Worm (Caenorhabditis elegans): ENCODE results near the gene glc-1.

Gene glc-1

DNA sequence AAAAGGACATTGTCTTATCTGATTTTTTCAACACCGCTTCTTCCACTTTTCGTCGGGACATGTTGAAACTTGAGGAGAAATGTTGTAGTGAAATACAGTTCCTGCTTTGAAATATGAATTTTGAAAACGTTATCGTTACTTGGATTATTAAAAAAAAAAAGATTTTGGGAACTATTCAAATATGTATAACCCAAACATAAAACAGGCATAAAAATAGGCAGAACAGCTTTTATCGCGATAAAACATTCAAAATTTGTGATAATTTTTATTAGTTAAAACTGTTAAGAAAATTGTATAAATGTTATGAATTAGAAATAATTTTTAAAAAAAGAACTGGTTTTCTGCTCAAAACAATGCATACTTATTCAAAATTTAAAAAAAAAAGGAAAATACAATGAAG is 37.0 kb downstream of the glc-1 start, which contains the start of gene bgnt-1.3:
Gene bgnt-1.3 (minus strand): TSS at position 101 of the 400 bp plus-strand sequence.
- TF ChIP-seq ceh-82 (tag; optimal IDR thresholded peaks at IDR 0.05) (no peak), tag-97 (GFP tag; IDR thresholded peaks at IDR 0.05) (no peak), ztf-7 (tag; optimal IDR thresholded peaks at IDR 0.05) (no peak), mes-2 (tag; optimal IDR thresholded peaks at IDR 0.05; ENCODE audit: poor library complexity, severe bottlenecking) (no peak), F49E8.2 (tag; optimal IDR thresholded peaks at IDR 0.05; ENCODE audit: borderline replicate concordance) (no peak), dmd-9 (GFP tag; IDR thresholded peaks at IDR 0.05) (no peak), gei-8 (GFP tag; optimal IDR thresholded peaks at IDR 0.05) (no peak), ama-1 (optimal IDR thresholded peaks at IDR 0.05) (no peak), mep-1 (tag; optimal IDR thresholded peaks at IDR 0.05) (no peak), zag-1 (tag; optimal IDR thresholded peaks at IDR 0.05) (no peak)

DNA sequence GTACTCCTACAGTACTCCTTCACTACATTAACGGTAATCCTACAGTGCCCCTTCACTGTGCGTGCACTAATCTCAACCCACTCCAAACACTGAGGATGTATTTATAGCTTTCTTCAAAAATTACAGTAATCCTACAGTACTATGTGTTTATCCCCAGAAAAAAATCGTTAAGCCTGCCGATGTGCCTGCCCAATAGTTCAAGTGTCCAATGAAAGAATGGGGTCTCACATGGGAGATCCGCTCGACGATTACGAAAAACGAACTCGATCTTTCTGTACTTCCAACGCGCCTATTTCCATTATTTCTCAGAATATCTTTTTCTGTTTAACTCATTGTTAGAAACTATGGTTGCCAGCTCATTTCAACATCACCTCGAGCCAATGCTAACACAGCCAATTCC is 38.7 kb downstream of the glc-1 start, which contains the start of gene nhr-218:
Gene nhr-218 (plus strand): TSS at position 301 of the 400 bp plus-strand sequence.
- TF ChIP-seq unc-62 (GFP tag; optimal IDR thresholded peaks at IDR 0.05 in 1 of 2) (peak in 1 of 2 experiments; percentile 33), unc-62 (tag; optimal IDR thresholded peaks at IDR 0.05) (no peak), mdt-29 (GFP tag; IDR thresholded peaks at IDR 0.05) (no peak), sdz-12 (GFP tag; optimal IDR thresholded peaks at IDR 0.05) (no peak), mxl-2 (GFP tag; conservative IDR thresholded peaks at IDR 0.05) (no peak), arid-1 (GFP tag; conservative IDR thresholded peaks at IDR 0.05) (no peak)

DNA sequence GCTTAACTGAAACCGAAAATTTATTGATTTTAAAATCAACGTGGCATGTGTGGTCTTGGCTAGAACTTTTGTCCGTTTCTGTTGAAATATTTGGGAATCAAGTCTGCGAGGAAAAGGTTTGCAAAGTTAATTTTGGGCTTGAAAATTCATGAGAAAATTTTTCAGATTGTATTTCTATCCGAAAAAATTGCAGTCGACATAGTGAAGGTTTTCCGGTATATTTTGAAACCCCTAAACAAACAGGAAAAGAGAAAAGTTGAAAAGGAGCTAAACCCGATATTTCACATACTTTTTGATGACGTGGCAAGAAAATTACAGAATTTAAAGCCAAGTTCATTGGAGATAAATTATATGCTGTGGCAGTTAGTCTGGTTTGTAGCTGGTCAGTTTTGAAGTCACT is 40.2 kb downstream of the glc-1 start, which contains the start of gene nhr-127:
Gene nhr-127 (plus strand): TSS at position 301 of the 400 bp plus-strand sequence.
- TF ChIP-seq Y75B8A.6 (GFP tag; IDR thresholded peaks at IDR 0.05) (no peak), T26A8.4 (GFP tag; IDR thresholded peaks at IDR 0.05) (no peak), egl-43 (GFP tag; IDR thresholded peaks at IDR 0.05) (no peak), hif-1 (tag; optimal IDR thresholded peaks at IDR 0.05) (no peak), lin-39 (tag; optimal IDR thresholded peaks at IDR 0.05) (no peak), ceh-28 (tag; optimal IDR thresholded peaks at IDR 0.05) (no peak), fos-1 (tag; optimal IDR thresholded peaks at IDR 0.05) (no peak)

DNA sequence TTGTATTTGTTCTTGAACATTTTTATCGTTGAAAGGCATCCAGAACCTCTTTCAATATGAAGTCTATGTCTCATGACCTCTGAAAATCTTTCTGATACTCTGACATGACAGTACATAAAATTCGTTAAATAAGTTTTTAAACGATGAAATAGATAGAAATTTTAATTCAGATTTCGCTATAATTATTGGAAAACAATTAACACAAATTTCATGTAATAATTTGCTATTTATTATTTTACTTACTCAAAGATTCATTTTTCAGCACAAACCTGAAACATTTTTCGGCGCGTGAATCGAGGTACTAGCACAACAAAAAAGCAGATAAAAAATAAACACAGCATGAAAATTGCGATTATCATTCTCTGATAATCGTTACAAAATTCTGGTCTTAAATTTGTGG is 47.1 kb downstream of the glc-1 start, which contains the start of gene T13F3.4:
Gene T13F3.4 (minus strand): TSS at position 101 of the 400 bp plus-strand sequence.
- TF ChIP-seq hlh-30 (tag; optimal IDR thresholded peaks at IDR 0.05; ENCODE audit: insufficient read depth) (no peak), ctbp-1 (GFP tag; IDR thresholded peaks at IDR 0.05) (no peak)

DNA sequence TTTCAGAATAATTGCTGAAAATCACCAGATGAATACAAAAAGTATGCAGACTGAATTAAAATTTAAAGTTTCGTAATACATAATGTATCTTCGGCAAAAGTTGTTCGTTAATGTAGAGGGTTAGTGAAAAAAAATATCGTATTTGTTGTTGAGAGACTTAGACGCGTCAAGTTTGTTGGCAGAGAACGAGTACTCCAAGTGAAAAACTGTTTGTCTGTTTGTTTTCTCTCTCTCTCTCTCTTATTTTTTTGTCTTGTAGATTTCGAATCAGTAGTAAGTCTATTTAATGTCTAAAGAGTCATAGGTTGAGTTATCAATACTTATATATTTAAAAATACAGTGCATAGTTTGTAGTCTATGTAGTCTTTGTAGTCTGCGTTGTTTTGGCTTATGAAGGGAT is 50.1 kb downstream of the glc-1 start, which contains the start of the genes fbxa-2 and T13F3.8:
Gene fbxa-2 (minus strand): TSS at position 101 of the 400 bp plus-strand sequence.
Gene T13F3.8 (plus strand): TSS at position 245 of the 400 bp plus-strand sequence.
- TF ChIP-seq zfp-3 (GFP tag; conservative IDR thresholded peaks at IDR 0.05) (0 out of 2 replicates have a peak, but pooled peaks have one; percentile 15), nhr-28 (tag; optimal IDR thresholded peaks at IDR 0.05) (peak; percentile 39), ama-1 (optimal IDR thresholded peaks at IDR 0.05) (no peak), nhr-41 (GFP tag; IDR thresholded peaks at IDR 0.05) (no peak)

DNA sequence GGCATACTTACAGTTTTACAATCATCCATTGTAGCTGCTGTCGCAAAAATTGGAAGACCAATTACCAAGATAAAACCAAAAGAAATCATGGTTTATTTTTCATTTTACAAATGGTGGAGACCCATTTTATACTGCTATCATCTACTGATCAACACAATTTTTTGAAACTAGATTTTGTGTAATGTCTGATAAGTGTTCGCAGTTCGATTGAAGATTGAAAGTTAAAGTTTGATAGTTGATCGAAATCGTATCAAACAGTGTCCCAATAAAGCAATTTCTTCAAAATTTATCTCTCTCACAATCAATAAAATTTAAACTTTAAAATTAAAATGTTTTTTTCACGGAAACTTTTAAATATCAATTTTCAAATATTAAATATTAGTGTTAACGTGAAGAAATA is 51.7 kb downstream of the glc-1 start, which contains the start of gene T13F3.6:
Gene T13F3.6 (minus strand): TSS at position 101 of the 400 bp plus-strand sequence.
- TF ChIP-seq zip-2 (tag; optimal IDR thresholded peaks at IDR 0.05) (no peak), aha-1 (tag) (no peak), ctbp-1 (GFP tag; IDR thresholded peaks at IDR 0.05) (no peak), snpc-4 (tag; optimal IDR thresholded peaks at IDR 0.05) (no peak), ztf-11 (tag; optimal IDR thresholded peaks at IDR 0.05) (no peak), spr-3 (GFP tag; optimal IDR thresholded peaks at IDR 0.05) (no peak)
